Worm (Caenorhabditis elegans) whole organism, midembryonic: ENCODE measurements around the gene eppl-1.

Experiments
- T22C8.4 ChIP-seq: fragments of 200-800 bp; sonication (Bioruptor generic); IDR thresholded peaks from 2 replicates; pipeline ENCODE4 v1.3.6; 2022; ENCODE audit warnings: missing genetic modification characterization, missing compliant biosample characterization
- flt-1 ChIP-seq: fragments of 200-800 bp; sonication (Bioruptor generic); IDR thresholded peaks from 2 replicates; pipeline ENCODE4 v1.3.6; 2022; ENCODE audit warnings: missing genetic modification characterization, missing compliant biosample characterization
- tab-1 ChIP-seq: fragments of 200-800 bp; sonication (Bioruptor generic); IDR thresholded peaks from 2 replicates; pipeline ENCODE4 v1.3.6; 2022; ENCODE audit warnings: missing genetic modification characterization, missing compliant biosample characterization
- ztf-23 ChIP-seq: fragments of 200-800 bp; sonication (Bioruptor generic); IDR thresholded peaks from 2 replicates; pipeline ENCODE4 v1.3.6; 2022; ENCODE audit warnings: missing genetic modification reagents, missing genetic modification characterization, missing compliant biosample characterization
- ztf-29 ChIP-seq: fragments of 200-800 bp; sonication (Bioruptor generic); IDR thresholded peaks from 2 replicates; pipeline ENCODE4 v1.3.6; 2022; ENCODE audit warnings: missing genetic modification reagents, missing genetic modification characterization, missing compliant biosample characterization

ce11 chrIV:8476166-8476565 is 24.6 kb upstream of the eppl-1 start:
- no peak for TF ChIP-seq ztf-29 (GFP tag; lab: Robert Waterston, UW)
- TF ChIP-seq flt-1 (GFP tag; lab: Robert Waterston, UW) = no peak
- no peak for TF ChIP-seq T22C8.4 (GFP tag; lab: Robert Waterston, UW)
- TF ChIP-seq ztf-23 (GFP tag; lab: Robert Waterston, UW) = no peak
- no peak for TF ChIP-seq tab-1 (GFP tag; lab: Robert Waterston, UW)
